Worm (Caenorhabditis elegans): ENCODE results near the gene F21A3.2.

F21A3.2 gene

DNA sequence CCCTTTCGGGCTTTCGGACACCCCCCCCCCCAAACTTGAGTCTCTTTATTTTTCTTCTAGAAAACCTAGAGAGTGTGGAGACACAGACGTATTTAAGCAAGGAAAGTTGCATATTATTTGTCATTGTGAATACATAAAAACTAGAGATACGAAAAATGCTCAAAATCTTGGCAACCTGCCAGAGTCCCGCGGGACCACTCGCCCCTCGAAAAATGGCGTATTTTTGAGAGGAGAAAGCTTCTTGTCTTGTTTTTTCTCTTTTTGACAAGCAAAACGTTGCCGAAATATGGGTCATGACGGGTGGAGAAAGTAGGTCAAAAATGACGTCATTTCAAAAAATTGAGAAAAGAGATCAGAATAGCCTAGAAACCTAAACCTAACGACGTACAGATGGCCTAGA is 13.4 kb downstream of the F21A3.2 start:
- peak; percentile 15 for TF ChIP-seq atf-7 (tag; optimal IDR thresholded peaks at IDR 0.05)
- TF ChIP-seq ztf-22 (GFP tag; optimal IDR thresholded peaks at IDR 0.05) = no peak

DNA sequence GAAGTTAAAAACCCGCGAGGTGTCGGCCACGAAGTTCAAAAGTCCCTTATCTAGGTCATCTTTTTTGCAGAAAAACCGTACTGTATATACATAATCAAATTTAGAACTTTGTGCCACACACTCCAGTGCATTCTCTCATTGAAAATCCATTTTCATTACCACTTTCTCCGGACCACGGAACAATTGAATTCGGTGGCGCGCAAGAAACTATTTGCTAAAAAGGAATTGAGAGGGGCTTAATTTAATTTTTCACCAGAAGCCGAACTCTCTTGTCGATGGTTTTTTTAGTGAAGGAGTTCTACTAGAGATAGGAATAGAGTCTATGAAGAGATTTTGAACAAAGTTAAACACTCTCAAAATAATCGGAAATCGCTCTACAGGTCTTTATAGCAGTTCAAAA is 13.9 kb downstream of the F21A3.2 start:
- TF ChIP-seq hlh-26 (GFP tag; conservative IDR thresholded peaks at IDR 0.05) (no peak), hsf-1 (GFP tag; IDR thresholded peaks at IDR 0.05) (no peak), F57C9.4 (tag; optimal IDR thresholded peaks at IDR 0.05) (no peak), hmg-20 (GFP tag; IDR thresholded peaks at IDR 0.05) (no peak), K11D2.4 (GFP tag; IDR thresholded peaks at IDR 0.05) (no peak), F57A8.1 (GFP tag; optimal IDR thresholded peaks at IDR 0.05) (no peak), madf-3 (GFP tag; IDR thresholded peaks at IDR 0.05) (no peak), egl-18 (GFP tag; IDR thresholded peaks at IDR 0.05) (no peak), hmg-1.2 (GFP tag; IDR thresholded peaks at IDR 0.05) (no peak), lin-40 (tag; optimal IDR thresholded peaks at IDR 0.05) (no peak)

DNA sequence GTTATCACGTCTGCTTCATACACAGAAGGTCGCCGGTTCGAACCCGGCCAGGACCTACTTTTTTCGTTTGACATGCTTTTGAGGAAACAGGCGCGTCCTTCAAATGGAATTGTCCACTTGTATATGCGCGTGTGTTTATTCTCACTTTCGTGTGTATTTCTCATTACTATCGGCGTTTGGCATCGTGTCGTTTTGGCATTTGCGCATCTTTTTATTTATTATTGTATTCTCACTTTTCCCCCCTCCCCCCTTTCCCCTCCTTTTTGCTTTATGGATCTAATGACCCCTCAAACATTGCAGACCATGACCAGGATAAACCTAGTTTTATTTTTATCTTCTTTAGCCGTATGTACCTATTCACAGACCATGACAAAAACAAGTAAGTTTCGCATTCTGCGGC is 16.4 kb downstream of the F21A3.2 start, which contains the start of gene F21A3.3:
TSS of gene F21A3.3 (plus strand) at position 301 of the 400 bp plus-strand sequence.
- TF ChIP-seq Y53G8AR.9 (GFP tag; conservative IDR thresholded peaks at IDR 0.05) = no peak
- no peak for TF ChIP-seq madf-8 (GFP tag; conservative IDR thresholded peaks at IDR 0.05)
- no peak for TF ChIP-seq athp-1 (tag; optimal IDR thresholded peaks at IDR 0.05)
- no peak for TF ChIP-seq pbrm-1 (GFP tag; IDR thresholded peaks at IDR 0.05)
- no peak for TF ChIP-seq unc-130 (GFP tag; optimal IDR thresholded peaks at IDR 0.05)
- no peak for TF ChIP-seq ccch-3 (GFP tag; optimal IDR thresholded peaks at IDR 0.05)
- TF ChIP-seq lsl-1 (GFP tag; optimal IDR thresholded peaks at IDR 0.05) = no peak
- TF ChIP-seq rcor-1 (GFP tag; IDR thresholded peaks at IDR 0.05) = no peak
- no peak for TF ChIP-seq let-526 (GFP tag; IDR thresholded peaks at IDR 0.05)
- no peak for TF ChIP-seq somi-1 (GFP tag; optimal IDR thresholded peaks at IDR 0.05)
- no peak for TF ChIP-seq hrde-1 (tag; optimal IDR thresholded peaks at IDR 0.05; ENCODE audit: borderline replicate concordance)
- TF ChIP-seq hmg-20 (GFP tag; IDR thresholded peaks at IDR 0.05) = no peak
- TF ChIP-seq zfh-2 (GFP tag; conservative IDR thresholded peaks at IDR 0.05) = no peak
- no peak for TF ChIP-seq cebp-2 (GFP tag; IDR thresholded peaks at IDR 0.05)
- TF ChIP-seq Y56A3A.18 (GFP tag; IDR thresholded peaks at IDR 0.05) = no peak
- TF ChIP-seq attf-6 (GFP tag; IDR thresholded peaks at IDR 0.05) = no peak
- TF ChIP-seq rpc-1 (optimal IDR thresholded peaks at IDR 0.05) = no peak
- TF ChIP-seq rpc-1 (tag; optimal IDR thresholded peaks at IDR 0.05) = no peak
- TF ChIP-seq mcd-1 (GFP tag; IDR thresholded peaks at IDR 0.05) = no peak
- TF ChIP-seq zim-3 (tag; optimal IDR thresholded peaks at IDR 0.05) = no peak
- no peak for TF ChIP-seq nhr-90 (tag; optimal IDR thresholded peaks at IDR 0.05)

DNA sequence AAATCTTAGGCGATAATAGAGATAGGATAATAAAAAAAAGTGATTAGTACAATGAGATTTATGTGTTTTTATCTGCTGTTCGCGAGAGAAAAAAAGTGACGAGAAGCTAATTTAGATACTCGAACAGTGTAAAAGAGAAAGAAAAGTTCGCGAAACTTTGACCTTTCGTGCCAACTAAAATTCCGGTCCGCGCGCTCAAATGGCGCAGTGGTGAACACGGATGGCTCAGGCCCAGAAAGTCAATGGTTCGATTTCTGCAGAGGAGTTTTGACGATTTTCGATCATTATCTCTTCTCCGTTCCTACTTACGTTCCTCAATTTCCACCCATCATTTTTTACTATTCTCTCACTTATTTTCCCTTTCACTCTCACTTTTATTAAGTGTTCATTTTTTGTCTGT is 17.3 kb downstream of the F21A3.2 start:
- TF ChIP-seq fkh-3 (tag; optimal IDR thresholded peaks at IDR 0.05) = no peak
- TF ChIP-seq rpc-1 (optimal IDR thresholded peaks at IDR 0.05) = no peak
- peak; percentile 53 for TF ChIP-seq rpc-1 (tag; optimal IDR thresholded peaks at IDR 0.05)
- peak; percentile 71 for TF ChIP-seq tbp1 (GFP tag; optimal IDR thresholded peaks at IDR 0.05)
- no peak for TF ChIP-seq egl-18 (GFP tag; IDR thresholded peaks at IDR 0.05)
- peak; percentile 11 for TF ChIP-seq B0261.1 (tag; optimal IDR thresholded peaks at IDR 0.05)

Data from whole organism, young adult.